Fruit fly (Drosophila melanogaster): Measurements from ENCODE around the gene CG34109.

Gene CG34109

DNA sequence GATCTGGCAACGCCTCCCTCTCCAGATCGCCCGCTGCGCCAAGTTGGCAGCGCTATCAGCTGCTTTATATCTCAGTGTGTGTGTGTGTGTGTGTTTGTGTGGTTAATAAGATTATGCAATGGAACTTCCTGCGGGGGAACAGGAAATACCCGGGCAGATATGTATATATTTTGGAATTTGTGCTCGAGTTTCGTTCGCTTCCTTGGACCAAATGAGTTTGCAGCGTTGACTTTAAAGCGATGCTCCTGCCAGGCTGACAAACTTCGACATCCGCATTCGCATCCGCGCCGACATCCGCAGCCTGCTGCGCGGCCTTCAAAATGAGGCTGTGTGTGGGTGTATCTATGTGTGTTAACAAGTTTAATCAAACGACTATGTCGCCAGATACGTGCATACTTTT is 49.4 kb downstream of the CG34109 start (continued):
- TF ChIP-seq grau (tag; optimal IDR thresholded peaks at IDR 0.05): no peak
- no peak for TF ChIP-seq chm (GFP tag; IDR thresholded peaks at IDR 0.05)
- TF ChIP-seq Lim3 (GFP tag; IDR thresholded peaks at IDR 0.05): no peak
- TF ChIP-seq gfzf (GFP tag; optimal IDR thresholded peaks at IDR 0.05): no peak
- no peak for TF ChIP-seq CG30403 (GFP tag; optimal IDR thresholded peaks at IDR 0.05)
- TF ChIP-seq CG2202 (tag; optimal IDR thresholded peaks at IDR 0.05): no peak
- TF ChIP-seq emc (GFP tag; optimal IDR thresholded peaks at IDR 0.05): no peak
- TF ChIP-seq Trl (optimal IDR thresholded peaks at IDR 0.05): no peak
- no peak for TF ChIP-seq Trl (GFP tag; optimal IDR thresholded peaks at IDR 0.05)
- peak; percentile 32 for TF ChIP-seq pb (GFP tag; optimal IDR thresholded peaks at IDR 0.05)
- TF ChIP-seq ewg (GFP tag; optimal IDR thresholded peaks at IDR 0.05): no peak
- peak; percentile 55 for TF ChIP-seq Awh (GFP tag; IDR thresholded peaks at IDR 0.05)
- TF ChIP-seq sqz (GFP tag; optimal IDR thresholded peaks at IDR 0.05): peak; percentile 34
- no peak for TF ChIP-seq zfh1 (GFP tag; IDR thresholded peaks at IDR 0.05)
- TF ChIP-seq CG17568 (GFP tag; optimal IDR thresholded peaks at IDR 0.05): no peak
- TF ChIP-seq Opbp (GFP tag; IDR thresholded peaks at IDR 0.05; ENCODE audit: partially characterized antibody): no peak
- no peak for TF ChIP-seq Hr3 (GFP tag; optimal IDR thresholded peaks at IDR 0.05)
- no peak for TF ChIP-seq inv (GFP tag; IDR thresholded peaks at IDR 0.05; ENCODE audit: partially characterized antibody)
- TF ChIP-seq unpg (GFP tag; optimal IDR thresholded peaks at IDR 0.05): no peak
- no peak for TF ChIP-seq CG7928 (GFP tag; optimal IDR thresholded peaks at IDR 0.05)
- peak; percentile 58 for TF ChIP-seq Fer3 (tag; optimal IDR thresholded peaks at IDR 0.05)
- TF ChIP-seq Rx (GFP tag; IDR thresholded peaks at IDR 0.05): 0 out of 2 replicates have a peak, but pooled peaks have one; percentile 34
- TF ChIP-seq vnd (GFP tag; IDR thresholded peaks at IDR 0.05; ENCODE audit: partially characterized antibody): no peak
- TF ChIP-seq stwl (tag; optimal IDR thresholded peaks at IDR 0.05): no peak
- no peak for TF ChIP-seq Gug (GFP tag; IDR thresholded peaks at IDR 0.05)
- TF ChIP-seq ato (GFP tag; IDR thresholded peaks at IDR 0.05; ENCODE audit: partially characterized antibody): no peak
- no peak for TF ChIP-seq fd3F (GFP tag; optimal IDR thresholded peaks at IDR 0.05)
- no peak for TF ChIP-seq CG8388 (GFP tag; optimal IDR thresholded peaks at IDR 0.05)
- peak; percentile 48 for TF ChIP-seq CG9727 (GFP tag; optimal IDR thresholded peaks at IDR 0.05)
- TF ChIP-seq fd64A (GFP tag; optimal IDR thresholded peaks at IDR 0.05): peak; percentile 74
- no peak for TF ChIP-seq CG31388 (GFP tag; optimal IDR thresholded peaks at IDR 0.05)
- TF ChIP-seq eyg (GFP tag; optimal IDR thresholded peaks at IDR 0.05): no peak
- TF ChIP-seq CG10565 (GFP tag; optimal IDR thresholded peaks at IDR 0.05): no peak
- TF ChIP-seq mld (GFP tag; IDR thresholded peaks at IDR 0.05; ENCODE audit: partially characterized antibody): no peak
- TF ChIP-seq CG6272 (GFP tag; IDR thresholded peaks at IDR 0.05): no peak
- TF ChIP-seq CG2889 (GFP tag; IDR thresholded peaks at IDR 0.05): no peak
- no peak for TF ChIP-seq CG3163 (GFP tag; optimal IDR thresholded peaks at IDR 0.05)
- TF ChIP-seq HHEX (GFP tag; optimal IDR thresholded peaks at IDR 0.05): peak; percentile 68
- no peak for TF ChIP-seq Hr39 (optimal IDR thresholded peaks at IDR 0.05)
- no peak for TF ChIP-seq Ets65A (GFP tag)
- TF ChIP-seq ash1 (GFP tag; optimal IDR thresholded peaks at IDR 0.05): no peak
- no peak for TF ChIP-seq NK7.1 (GFP tag; optimal IDR thresholded peaks at IDR 0.05)
- TF ChIP-seq D19A (tag; optimal IDR thresholded peaks at IDR 0.05): no peak
- no peak for TF ChIP-seq CG2875 (GFP tag; optimal IDR thresholded peaks at IDR 0.05)
- TF ChIP-seq gsb (GFP tag; IDR thresholded peaks at IDR 0.05): 0 out of 2 replicates have a peak, but pooled peaks have one; percentile 30
- TF ChIP-seq CG13624 (GFP tag; optimal IDR thresholded peaks at IDR 0.05): no peak
- TF ChIP-seq lola (GFP tag; optimal IDR thresholded peaks at IDR 0.05): no peak
- no peak for TF ChIP-seq CG7372 (GFP tag; IDR thresholded peaks at IDR 0.05)
- peak; percentile 38; the same call in 1 of the 3 replicates for TF ChIP-seq CG17361 (GFP tag; IDR thresholded peaks at IDR 0.05)
- no peak for TF ChIP-seq sd (tag; optimal IDR thresholded peaks at IDR 0.05)
- TF ChIP-seq CG34376 (GFP tag; optimal IDR thresholded peaks at IDR 0.05): peak; percentile 73
- TF ChIP-seq CG11247 (GFP tag; IDR thresholded peaks at IDR 0.05): no peak
